Worm (Caenorhabditis elegans): ENCODE results near the gene C44H9.7.

ce11 chrV:12897338-12897737 lies 42.7 kb upstream of the C44H9.7 start:
- TF ChIP-seq pes-1 (GFP tag; IDR thresholded peaks at IDR 0.05): no peak
- TF ChIP-seq ama-1 (optimal IDR thresholded peaks at IDR 0.05): no peak
- no peak for TF ChIP-seq ceh-36 (tag; optimal IDR thresholded peaks at IDR 0.05)
- TF ChIP-seq F13C5.2 (tag; optimal IDR thresholded peaks at IDR 0.05): no peak
- no peak for TF ChIP-seq sea-1 (GFP tag; conservative IDR thresholded peaks at IDR 0.05)
- no peak for TF ChIP-seq B0310.2 (tag; optimal IDR thresholded peaks at IDR 0.05)
- TF ChIP-seq flt-1 (GFP tag; IDR thresholded peaks at IDR 0.05): no peak
- no peak for TF ChIP-seq hnd-1 (tag; optimal IDR thresholded peaks at IDR 0.05)
- TF ChIP-seq tbx-37 (GFP tag; conservative IDR thresholded peaks at IDR 0.05): no peak
- TF ChIP-seq scrt-1 (GFP tag; IDR thresholded peaks at IDR 0.05): no peak
- no peak for TF ChIP-seq aly-1 (tag; optimal IDR thresholded peaks at IDR 0.05)
- TF ChIP-seq ceh-13 (GFP tag; optimal IDR thresholded peaks at IDR 0.05): no peak
- TF ChIP-seq hmbx-1 (tag; optimal IDR thresholded peaks at IDR 0.05): no peak

Measured in whole organism, early embryonic.